Fruit fly (Drosophila melanogaster) whole organism, embryonic: ENCODE results near the gene CG32170.

Experiments used
- Asciz ChIP-seq: fragments of 200-800 bp; sonication (Bioruptor generic); optimal IDR thresholded peaks from 2 replicates; lab custom pipeline; 2017; ENCODE audit warnings: missing biosample characterization, mild to moderate bottlenecking, missing genetic modification characterization, missing genetic modification reagents
- Atf-2 ChIP-seq: fragments of 200-800 bp; sonication (Bioruptor generic); optimal IDR thresholded peaks from 2 replicates; lab custom pipeline; 2016; ENCODE audit warnings: missing biosample characterization, missing genetic modification characterization
- CG1024 ChIP-seq: fragments of 200-800 bp; sonication (Bioruptor generic); IDR thresholded peaks from 2 replicates; pipeline ENCODE4 v1.3.6; 2022; ENCODE audit warnings: missing biosample characterization, missing genetic modification characterization
- CG10267 ChIP-seq: fragments of 200-800 bp; sonication (Bioruptor generic); optimal IDR thresholded peaks from 2 replicates; lab custom pipeline; 2018; ENCODE audit warnings: missing biosample characterization, mild to moderate bottlenecking, missing genetic modification characterization, moderate library complexity
- CG12299 ChIP-seq: fragments of 200-800 bp; sonication (Bioruptor generic); optimal IDR thresholded peaks from 2 replicates; lab custom pipeline; 2018; ENCODE audit warnings: missing biosample characterization, mild to moderate bottlenecking, missing genetic modification characterization
- CG12391 ChIP-seq: fragments of 200-800 bp; sonication (Bioruptor generic); optimal IDR thresholded peaks from 3 replicates; lab custom pipeline; 2018; ENCODE audit warnings: missing biosample characterization, mild to moderate bottlenecking, missing genetic modification characterization, moderate library complexity
- CG13287 ChIP-seq: fragments of 200-800 bp; sonication (Bioruptor generic); IDR thresholded peaks from 2 replicates; pipeline ENCODE4 v1.3.6; 2022; ENCODE audit warnings: missing biosample characterization, missing genetic modification characterization; ENCODE audit not compliant: partially characterized antibody
- CG16779 ChIP-seq: fragments of 200-800 bp; sonication (Bioruptor generic); IDR thresholded peaks from 2 replicates; pipeline ENCODE4 v1.3.6; 2022; ENCODE audit warnings: missing biosample characterization, missing genetic modification characterization
- CG1832 ChIP-seq: fragments of 200-800 bp; sonication (Bioruptor generic); optimal IDR thresholded peaks from 2 replicates; lab custom pipeline; 2017; ENCODE audit warnings: missing biosample characterization, mild to moderate bottlenecking, missing genetic modification characterization, inconsistent platforms
- CG4404 ChIP-seq: fragments of 200-800 bp; sonication (Bioruptor generic); IDR thresholded peaks from 2 replicates; pipeline ENCODE4 v1.3.6; 2022; ENCODE audit warnings: missing biosample characterization, missing genetic modification characterization
- CG4424 ChIP-seq: fragments of 200-800 bp; sonication (Bioruptor generic); optimal IDR thresholded peaks from 3 replicates; lab custom pipeline; 2016; ENCODE audit warnings: missing biosample characterization, missing genetic modification characterization
- CG5245 ChIP-seq: fragments of 200-800 bp; sonication (Bioruptor generic); optimal IDR thresholded peaks from 3 replicates; lab custom pipeline; 2016; ENCODE audit warnings: missing biosample characterization, missing genetic modification characterization
- CG6254 ChIP-seq: fragments of 200-800 bp; sonication (Bioruptor generic); optimal IDR thresholded peaks from 3 replicates; lab custom pipeline; 2017; ENCODE audit warnings: mild to moderate bottlenecking, missing biosample characterization, missing genetic modification reagents, missing genetic modification characterization
- CG6272 ChIP-seq: fragments of 200-800 bp; sonication (Bioruptor generic); IDR thresholded peaks from 2 replicates; pipeline ENCODE4 v1.3.6; 2022; ENCODE audit warnings: missing biosample characterization, missing genetic modification characterization
- CG6689 ChIP-seq: fragments of 200-800 bp; sonication (Bioruptor generic); IDR thresholded peaks from 2 replicates; pipeline ENCODE4 v1.3.6; 2022; ENCODE audit warnings: missing biosample characterization, missing genetic modification characterization
- CG6791 ChIP-seq: fragments of 200-800 bp; sonication (Bioruptor generic); IDR thresholded peaks from 3 replicates; pipeline ENCODE4 v1.3.6; 2022; ENCODE audit warnings: missing biosample characterization, missing genetic modification characterization; ENCODE audit not compliant: partially characterized antibody
- CG7271 ChIP-seq: fragments of 200-800 bp; sonication (Bioruptor generic); optimal IDR thresholded peaks from 2 replicates; lab custom pipeline; 2018; ENCODE audit warnings: missing biosample characterization, mild to moderate bottlenecking, missing genetic modification characterization, moderate library complexity
- CG7372 ChIP-seq: fragments of 200-800 bp; sonication (Bioruptor generic); IDR thresholded peaks from 2 replicates; pipeline ENCODE4 v1.3.6; 2022; ENCODE audit warnings: missing biosample characterization, missing genetic modification characterization
- CG9609 ChIP-seq: fragments of 200-800 bp; sonication (Bioruptor generic); optimal IDR thresholded peaks from 3 replicates; lab custom pipeline; 2016; ENCODE audit warnings: missing biosample characterization, missing genetic modification characterization
- CG9932 ChIP-seq: fragments of 200-800 bp; sonication (Bioruptor generic); IDR thresholded peaks from 2 replicates; pipeline ENCODE4 v1.3.6; 2022; ENCODE audit warnings: missing biosample characterization, missing genetic modification characterization
- CHES-1-like ChIP-seq: fragments of 200-800 bp; sonication (Bioruptor generic); optimal IDR thresholded peaks from 2 replicates; lab custom pipeline; 2016; ENCODE audit warnings: missing biosample characterization, missing genetic modification characterization
- Dek ChIP-seq: fragments of 200-800 bp; sonication (Bioruptor generic); optimal IDR thresholded peaks from 3 replicates; lab custom pipeline; 2019; ENCODE audit warnings: missing biosample characterization, mild to moderate bottlenecking, missing genetic modification characterization, moderate library complexity
- Dp ChIP-seq: fragments of 200-800 bp; sonication (Bioruptor generic); optimal IDR thresholded peaks from 2 replicates; lab custom pipeline; 2018; ENCODE audit warnings: missing biosample characterization, mild to moderate bottlenecking, missing genetic modification characterization, moderate library complexity
- Dref ChIP-seq: fragments of 200-800 bp; sonication (Bioruptor generic); IDR thresholded peaks from 2 replicates; pipeline ENCODE4 v1.3.6; 2022; ENCODE audit warnings: missing biosample characterization, missing genetic modification characterization
- Ets65A ChIP-seq: fragments of 200-800 bp; sonication (Bioruptor generic); peaks from one replicate; lab custom pipeline; 2016; ENCODE audit warnings: missing biosample characterization, missing genetic modification characterization
- Hmx ChIP-seq: fragments of 200-800 bp; sonication (Bioruptor generic); optimal IDR thresholded peaks from 2 replicates; lab custom pipeline; 2016; ENCODE audit warnings: missing biosample characterization, missing genetic modification characterization
- Hr39 ChIP-seq: fragments of >200 bp; optimal IDR thresholded peaks from 2 replicates; lab custom pipeline; 2017
- Med ChIP-seq: fragments of 200-800 bp; sonication (Bioruptor generic); peaks from one replicate; lab custom pipeline; 2016; ENCODE audit warnings: missing biosample characterization, missing genetic modification characterization, mild to moderate bottlenecking, inconsistent platforms, moderate library complexity
- Nf-YC ChIP-seq: fragments of 200-800 bp; optimal IDR thresholded peaks from 3 replicates; lab custom pipeline; 2019; ENCODE audit warnings: missing biosample characterization, mild to moderate bottlenecking, missing genetic modification characterization, moderate library complexity
- NfI ChIP-seq: fragments of 200-800 bp; sonication (Bioruptor generic); optimal IDR thresholded peaks from 3 replicates; lab custom pipeline; 2018; ENCODE audit warnings: missing biosample characterization, mild to moderate bottlenecking, missing genetic modification characterization, moderate library complexity
- Scr ChIP-seq: fragments of 200-800 bp; sonication (Bioruptor generic); IDR thresholded peaks from 2 replicates; pipeline ENCODE4 v1.3.6; 2022; ENCODE audit warnings: missing biosample characterization, missing genetic modification characterization; ENCODE audit not compliant: partially characterized antibody
- Side ChIP-seq: fragments of 200-800 bp; sonication (Bioruptor generic); optimal IDR thresholded peaks from 2 replicates; lab custom pipeline; 2016; ENCODE audit warnings: missing biosample characterization, missing genetic modification characterization
- Tbp ChIP-seq: fragments of >200 bp; optimal IDR thresholded peaks from 2 replicates; lab custom pipeline; 2018; ENCODE audit warnings: missing biosample characterization, missing genetic modification characterization
- Vsx1 ChIP-seq: fragments of 200-800 bp; sonication (Bioruptor generic); optimal IDR thresholded peaks from 2 replicates; lab custom pipeline; 2017; ENCODE audit warnings: missing biosample characterization, mild to moderate bottlenecking, missing genetic modification characterization, missing genetic modification reagents
- bowl ChIP-seq: fragments of 200-800 bp; sonication (Bioruptor generic); IDR thresholded peaks from 2 replicates; pipeline ENCODE4 v1.3.6; 2022; ENCODE audit warnings: missing biosample characterization, missing genetic modification characterization
- dm ChIP-seq: fragments of 200-800 bp; sonication (Bioruptor generic); optimal IDR thresholded peaks from 3 replicates; lab custom pipeline; 2016; ENCODE audit warnings: missing biosample characterization, missing genetic modification characterization
- dpn ChIP-seq, 2 experiments: fragments of 200-800 bp; sonication (Bioruptor generic); optimal IDR thresholded peaks; 3 replicates each; lab custom pipeline; 2016; ENCODE audit warnings: missing biosample characterization in 2 of 2, missing genetic modification characterization in 2 of 2
- ems ChIP-seq: fragments of 200-800 bp; sonication (Bioruptor generic); optimal IDR thresholded peaks from 3 replicates; lab custom pipeline; 2016; ENCODE audit warnings: missing biosample characterization, missing genetic modification characterization
- esg ChIP-seq: fragments of 200-800 bp; sonication (Bioruptor generic); conservative IDR thresholded peaks from 2 replicates; pipeline ENCODE4 v1.3.6; 2022; ENCODE audit warnings: missing biosample characterization, missing genetic modification characterization
- fd96Cb ChIP-seq: fragments of 200-800 bp; sonication (Bioruptor generic); optimal IDR thresholded peaks from 2 replicates; lab custom pipeline; 2018; ENCODE audit warnings: missing biosample characterization, mild to moderate bottlenecking, missing genetic modification characterization, moderate library complexity
- fru ChIP-seq: fragments of >200 bp; optimal IDR thresholded peaks from 2 replicates; lab custom pipeline; 2017
- gro ChIP-seq: fragments of 200-800 bp; sonication (Bioruptor generic); optimal IDR thresholded peaks from 2 replicates; lab custom pipeline; 2016; ENCODE audit warnings: missing biosample characterization, missing genetic modification characterization
- hb ChIP-seq: fragments of 200-800 bp; sonication (Bioruptor generic); IDR thresholded peaks from 3 replicates; pipeline ENCODE4 v1.3.6; 2022; ENCODE audit warnings: missing biosample characterization, missing genetic modification characterization; ENCODE audit not compliant: partially characterized antibody
- luna ChIP-seq: fragments of 200-800 bp; sonication (Bioruptor generic); optimal IDR thresholded peaks from 2 replicates; lab custom pipeline; 2016; ENCODE audit warnings: missing biosample characterization, missing genetic modification characterization
- oc ChIP-seq: fragments of 200-800 bp; sonication (Bioruptor generic); optimal IDR thresholded peaks from 2 replicates; lab custom pipeline; 2018; ENCODE audit warnings: missing biosample characterization, mild to moderate bottlenecking, missing genetic modification characterization, moderate library complexity
- psq ChIP-seq: fragments of 200-800 bp; sonication (Bioruptor generic); optimal IDR thresholded peaks from 2 replicates; lab custom pipeline; 2017; ENCODE audit warnings: missing biosample characterization, missing genetic modification characterization
- repo ChIP-seq: fragments of 200-800 bp; sonication (Bioruptor generic); optimal IDR thresholded peaks from 2 replicates; lab custom pipeline; 2016; ENCODE audit warnings: missing biosample characterization, missing genetic modification characterization
- sr ChIP-seq: fragments of 200-800 bp; sonication (Bioruptor generic); IDR thresholded peaks from 3 replicates; pipeline ENCODE4 v1.3.6; 2022; ENCODE audit warnings: missing biosample characterization, missing genetic modification characterization
- tgo ChIP-seq: fragments of 200-800 bp; sonication (Bioruptor generic); IDR thresholded peaks from 3 replicates; pipeline ENCODE4 v1.3.6; 2022; ENCODE audit warnings: missing biosample characterization, missing genetic modification characterization
- tx ChIP-seq: fragments of 200-800 bp; sonication (Bioruptor generic); optimal IDR thresholded peaks from 2 replicates; lab custom pipeline; 2016; ENCODE audit warnings: missing biosample characterization, missing genetic modification characterization
- unpg ChIP-seq: fragments of 200-800 bp; sonication (Bioruptor generic); optimal IDR thresholded peaks from 3 replicates; lab custom pipeline; 2018; ENCODE audit warnings: missing biosample characterization, mild to moderate bottlenecking, missing genetic modification characterization, moderate library complexity
- wor ChIP-seq: fragments of 200-800 bp; sonication (Bioruptor generic); IDR thresholded peaks from 2 replicates; pipeline ENCODE4 v1.3.6; 2022; ENCODE audit warnings: missing biosample characterization, missing genetic modification characterization
- zf30C ChIP-seq: fragments of 200-800 bp; sonication (Bioruptor generic); optimal IDR thresholded peaks from 3 replicates; lab custom pipeline; 2018; ENCODE audit warnings: missing biosample characterization, mild to moderate bottlenecking, missing genetic modification characterization

CG32170 gene

DNA sequence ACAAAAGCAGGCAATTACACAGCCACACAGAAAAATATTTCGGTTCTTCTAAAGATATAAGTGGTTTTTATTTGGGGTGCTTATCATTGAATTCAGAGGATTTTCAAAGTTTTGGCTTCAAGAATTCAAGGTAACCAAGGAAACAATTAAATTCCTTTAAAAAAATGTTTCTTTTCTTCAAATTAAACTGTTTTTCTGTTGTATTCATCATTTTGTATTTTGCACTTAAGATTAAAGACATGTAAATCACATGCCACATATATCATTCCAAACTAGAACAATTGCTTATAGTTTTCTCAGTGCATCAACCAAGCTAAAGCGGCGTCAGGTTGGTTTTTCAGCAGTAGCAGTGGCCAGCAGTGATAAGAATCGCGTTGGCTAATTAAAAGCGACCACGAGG, 36.6 kb upstream of the CG32170 start (continued):
- TF ChIP-seq CG5245 (GFP tag; lab: Kevin White, UChicago): no peak
- TF ChIP-seq CHES-1-like (GFP tag; lab: Kevin White, UChicago): no peak
- no peak for TF ChIP-seq dm
- peak; percentile 34 for TF ChIP-seq Nf-YC
- no peak for TF ChIP-seq CG7372 (GFP tag; lab: Robert Waterston, UW)
- peak; percentile 75 for TF ChIP-seq Med (GFP tag; lab: Kevin White, UChicago)
- TF ChIP-seq luna (GFP tag; lab: Kevin White, UChicago): no peak
- TF ChIP-seq CG7271 (tag; lab: Kevin White, UChicago): no peak
- peak; percentile 78 for TF ChIP-seq Vsx1
- TF ChIP-seq repo (GFP tag; lab: Kevin White, UChicago): no peak
- no peak for TF ChIP-seq Side (GFP tag; lab: Kevin White, UChicago)
- no peak for TF ChIP-seq CG9932 (GFP tag; lab: Robert Waterston, UW)
- no peak for TF ChIP-seq Atf-2 (GFP tag; lab: Kevin White, UChicago)
- peak; percentile 46 for TF ChIP-seq unpg (GFP tag; lab: Kevin White, UChicago)
- no peak; the same call in 1 of the 2 replicates for TF ChIP-seq CG16779
- peak; percentile 22; the same call in 2 of the 3 replicates for TF ChIP-seq tgo (GFP tag; lab: Robert Waterston, UW)
- no peak for TF ChIP-seq Hr39 (lab: Kevin White, UChicago)
- TF ChIP-seq CG1832 (GFP tag; lab: Kevin White, UChicago): no peak
- peak; percentile 88 for TF ChIP-seq Ets65A (GFP tag; lab: Kevin White, UChicago)
- no peak for TF ChIP-seq tx (GFP tag; lab: Kevin White, UChicago)
- TF ChIP-seq CG9609 (GFP tag; lab: Kevin White, UChicago): no peak
- no peak for TF ChIP-seq Tbp (GFP tag; lab: Kevin White, UChicago)
- TF ChIP-seq zf30C (GFP tag; lab: Kevin White, UChicago): no peak
- TF ChIP-seq Dref (GFP tag; lab: Robert Waterston, UW): no peak
- TF ChIP-seq CG6689: no peak
- no peak for TF ChIP-seq CG12299 (tag; lab: Kevin White, UChicago)
- no peak for TF ChIP-seq Dp (GFP tag; lab: Kevin White, UChicago)
- peak; percentile 13 for TF ChIP-seq Dek
- TF ChIP-seq ems (GFP tag; lab: Kevin White, UChicago): peak; percentile 20
- TF ChIP-seq CG6272 (GFP tag; lab: Robert Waterston, UW): no peak
- no peak for TF ChIP-seq CG6254
- no peak for TF ChIP-seq CG1024 (GFP tag; lab: Robert Waterston, UW)
- TF ChIP-seq CG4404 (GFP tag; lab: Robert Waterston, UW): no peak
- TF ChIP-seq hb (GFP tag; lab: Robert Waterston, UW): no peak
- peak; percentile 57 for TF ChIP-seq esg (GFP tag; lab: Robert Waterston, UW)
- no peak for TF ChIP-seq Asciz (GFP tag; lab: Kevin White, UChicago)
- TF ChIP-seq fru (lab: Kevin White, UChicago): no peak

DNA sequence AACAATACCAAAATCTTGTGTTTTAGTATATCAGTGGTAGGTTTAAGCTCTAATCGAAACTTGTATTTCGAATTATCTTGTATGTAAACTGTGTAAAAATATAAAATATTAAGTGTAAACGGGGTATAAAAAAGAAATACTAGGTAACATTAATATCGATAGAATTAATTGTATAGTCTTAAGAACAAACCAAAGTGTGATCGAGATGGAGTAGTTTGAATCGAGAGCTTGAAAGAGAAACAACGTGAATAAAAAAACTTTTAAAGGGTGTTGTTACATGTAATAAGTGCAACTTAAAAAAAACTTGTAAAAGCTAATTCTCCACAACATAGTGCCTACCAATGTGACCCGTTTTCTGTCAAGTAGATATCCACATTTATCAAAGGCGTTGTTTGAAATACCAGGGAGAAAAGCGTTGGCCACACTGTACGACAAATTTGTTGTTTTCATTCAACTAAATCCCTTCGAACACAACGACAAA, 35.0 kb upstream of the CG32170 start, which contains the start of gene TSG101:
TSG101 (plus strand) TSS at position 208 of the 481 bp plus-strand sequence.
- TF ChIP-seq wor (GFP tag; lab: Robert Waterston, UW) (no peak), CG13287 (peak; percentile 56), sr (GFP tag; lab: Robert Waterston, UW) (no peak), Med (GFP tag; lab: Kevin White, UChicago) (peak; percentile 41), Hmx (GFP tag; lab: Kevin White, UChicago) (no peak), CG4424 (GFP tag; lab: Kevin White, UChicago) (no peak), dpn (GFP tag; optimal IDR thresholded peaks at IDR 0.05; lab: Kevin White, UChicago) (peak in 1 of 2 experiments; percentile 0), CG10267 (tag; lab: Kevin White, UChicago) (peak; percentile 25), CG12391 (tag; lab: Kevin White, UChicago) (peak; percentile 24), NfI (GFP tag; lab: Kevin White, UChicago) (no peak), Scr (peak; percentile 61), fd96Cb (tag; lab: Kevin White, UChicago) (no peak), CG6791 (peak; percentile 38; the same call in 1 of the 3 replicates), oc (tag; lab: Kevin White, UChicago) (no peak), bowl (GFP tag; lab: Robert Waterston, UW) (no peak), psq (GFP tag; lab: Kevin White, UChicago) (no peak), gro (no peak)
